Fruit fly (Drosophila melanogaster): Measurements from ENCODE around the gene SP555.

SP555 gene

dm6 chr2L:5089642-5090041 lies 52.1 kb downstream of the SP555 start:
- no peak for TF ChIP-seq EcR (GFP tag; optimal IDR thresholded peaks at IDR 0.05)
- TF ChIP-seq Dll (optimal IDR thresholded peaks at IDR 0.05) = no peak
- TF ChIP-seq CG8478 (optimal IDR thresholded peaks at IDR 0.05) = no peak
- TF ChIP-seq psq (optimal IDR thresholded peaks at IDR 0.05) = no peak
- no peak for TF ChIP-seq pan (optimal IDR thresholded peaks at IDR 0.05)
- TF ChIP-seq usp (GFP tag; optimal IDR thresholded peaks at IDR 0.05) = no peak

dm6 chr2L:5090352-5090751 lies 52.8 kb downstream of the SP555 start:
- TF ChIP-seq EcR (GFP tag; optimal IDR thresholded peaks at IDR 0.05) (no peak), Dll (optimal IDR thresholded peaks at IDR 0.05) (no peak), pan (optimal IDR thresholded peaks at IDR 0.05) (no peak), CG8478 (optimal IDR thresholded peaks at IDR 0.05) (no peak), usp (GFP tag; optimal IDR thresholded peaks at IDR 0.05) (no peak)

All from whole organism.